Worm (Caenorhabditis elegans): ENCODE measurements around the gene ZK1073.1.
A peak's percentile ranks its signal among the peaks of the same experiment; 100 is the strongest.

ce11 chrX:16150153-16150552 is 21.5 kb upstream of the ZK1073.1 start:
- TF ChIP-seq cog-1 (tag; optimal IDR thresholded peaks at IDR 0.05) = no peak
- no peak for TF ChIP-seq ref-1 (GFP tag; conservative IDR thresholded peaks at IDR 0.05)
- 0 out of 2 replicates have a peak, but pooled peaks have one; percentile 55 for TF ChIP-seq flt-1 (GFP tag; IDR thresholded peaks at IDR 0.05)
- TF ChIP-seq tab-1 (GFP tag; IDR thresholded peaks at IDR 0.05) = peak; percentile 61; the same call in 1 of the 2 replicates
- TF ChIP-seq med-1 (GFP tag; optimal IDR thresholded peaks at IDR 0.05; ENCODE audit: insufficient read depth) = no peak

All from whole organism, midembryonic.